Fruit fly (Drosophila melanogaster) Kc167 (cell line): Measurements from ENCODE around the gene Nemp.

ENCODE experiments used
- h ChIP-seq: fragments of >200 bp; optimal IDR thresholded peaks from 3 replicates; lab custom pipeline; 2018; ENCODE audit warnings: missing external identifiers
- psq ChIP-seq: fragments of >200 bp; optimal IDR thresholded peaks from 2 replicates; lab custom pipeline; 2017; ENCODE audit warnings: missing external identifiers

- no peak for TF ChIP-seq psq
- TF ChIP-seq h: no peak
These were observed 4.4 kb downstream of the Nemp start for dm6 chrX:16650078-16651063.
